Fruit fly (Drosophila melanogaster) S2 (cell line): ENCODE measurements around the gene CG12689.

Experiments used
- CG8478 ChIP-seq: fragments of >200 bp; optimal IDR thresholded peaks from 2 replicates; lab custom pipeline; 2018
- CTCF ChIP-seq, 2 experiments: fragments of >200 bp; optimal IDR thresholded peaks; 2 replicates each; lab custom pipeline; 2018

DNA sequence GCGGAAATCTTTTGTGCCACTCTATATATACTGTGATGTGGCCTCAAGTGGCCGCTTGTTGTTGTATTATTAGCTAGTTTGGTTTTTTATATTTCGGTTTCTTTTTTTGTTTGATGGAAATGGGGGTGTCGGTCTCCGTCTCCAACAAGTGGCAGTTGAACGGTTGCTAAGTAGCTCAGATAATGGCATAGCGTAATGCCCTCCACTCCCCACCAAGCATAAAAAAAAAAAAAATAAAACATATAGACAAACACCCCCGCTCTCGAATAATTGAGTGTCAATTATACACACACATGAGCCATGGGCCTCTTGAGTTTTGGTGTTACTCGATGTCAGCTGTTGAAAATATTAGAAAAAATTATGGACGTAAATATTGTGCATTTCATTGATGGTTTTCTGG lies 31.5 kb upstream of the CG12689 start:
- TF ChIP-seq CG8478 (lab: Kevin White, UChicago) = no peak
- no peak for TF ChIP-seq CTCF (optimal IDR thresholded peaks at IDR 0.05; lab: Kevin White, UChicago)
